Worm (Caenorhabditis elegans): Measurements from ENCODE around the gene F11D5.6.
A peak's percentile ranks its signal among the peaks of the same experiment; 100 is the strongest.

F11D5.6 gene

ce11 chrX:3326175-3326574 lies at the start of gene F11D5.6:
TSS of gene F11D5.6 (minus strand) at chrX:3326275.
- TF ChIP-seq duxl-1 (tag; optimal IDR thresholded peaks at IDR 0.05; ENCODE audit: poor library complexity) (no peak), T20F7.1 (GFP tag; optimal IDR thresholded peaks at IDR 0.05) (no peak), hmg-1.1 (GFP tag; IDR thresholded peaks at IDR 0.05) (no peak), nhr-102 (tag; optimal IDR thresholded peaks at IDR 0.05) (no peak), cey-2 (tag; optimal IDR thresholded peaks at IDR 0.05; ENCODE audit: borderline replicate concordance, insufficient read depth) (no peak), mep-1 (tag; optimal IDR thresholded peaks at IDR 0.05) (no peak), gei-8 (GFP tag; optimal IDR thresholded peaks at IDR 0.05) (no peak)

- TF ChIP-seq aha-1 (tag) (peak; percentile 55), spr-1 (tag; optimal IDR thresholded peaks at IDR 0.05) (no peak)
These were observed 49.2 kb upstream of the F11D5.6 start for ce11 chrX:3375320-3375719.

- TF ChIP-seq tag-97 (GFP tag; IDR thresholded peaks at IDR 0.05) (no peak), unc-62 (GFP tag; optimal IDR thresholded peaks at IDR 0.05 in 1 of 2) (peak in 1 of 2 experiments; percentile 62), unc-62 (tag; optimal IDR thresholded peaks at IDR 0.05) (no peak)
These were observed 48.6 kb upstream of the F11D5.6 start, which contains the start of gene clc-3 for ce11 chrX:3374642-3375041. TSS of gene clc-3 (minus strand) at chrX:3374742.

- TF ChIP-seq jun-1 (tag; optimal IDR thresholded peaks at IDR 0.05) (peak; percentile 18), aha-1 (tag) (peak; percentile 99), saeg-2 (GFP tag; IDR thresholded peaks at IDR 0.05) (peak; percentile 71; the same call in 1 of the 2 replicates), nhr-28 (tag; optimal IDR thresholded peaks at IDR 0.05) (peak; percentile 37), lin-39 (tag; optimal IDR thresholded peaks at IDR 0.05) (no peak), T26A8.4 (GFP tag; IDR thresholded peaks at IDR 0.05) (peak; percentile 90), F37D6.2 (tag; optimal IDR thresholded peaks at IDR 0.05) (peak; percentile 66), lir-3 (tag; optimal IDR thresholded peaks at IDR 0.05) (peak; percentile 34), rbr-2 (tag; optimal IDR thresholded peaks at IDR 0.05) (peak; percentile 79), aly-2 (tag; optimal IDR thresholded peaks at IDR 0.05) (no peak), tag-97 (GFP tag; IDR thresholded peaks at IDR 0.05) (no peak), ztf-7 (tag; optimal IDR thresholded peaks at IDR 0.05) (peak; percentile 55), lim-7 (GFP tag; IDR thresholded peaks at IDR 0.05) (peak; percentile 93), php-3 (GFP tag; IDR thresholded peaks at IDR 0.05) (peak; percentile 51; the same call in 1 of the 2 replicates), daf-19 (GFP tag; conservative IDR thresholded peaks at IDR 0.05) (peak; percentile 93), ceh-62 (tag; optimal IDR thresholded peaks at IDR 0.05) (no peak), gei-8 (GFP tag; optimal IDR thresholded peaks at IDR 0.05) (peak; percentile 81), dmd-6 (GFP tag; IDR thresholded peaks at IDR 0.05) (peak; percentile 76), snpc-1.2 (GFP tag; IDR thresholded peaks at IDR 0.05) (peak; percentile 89), cey-2 (tag; optimal IDR thresholded peaks at IDR 0.05; ENCODE audit: borderline replicate concordance, insufficient read depth) (no peak), ceh-28 (tag; optimal IDR thresholded peaks at IDR 0.05) (no peak), lsy-2 (tag; optimal IDR thresholded peaks at IDR 0.05) (peak in 1 of 2 experiments; percentile 63), hlh-11 (tag; optimal IDR thresholded peaks at IDR 0.05) (peak; percentile 56), nhr-10 (tag; optimal IDR thresholded peaks at IDR 0.05) (no peak), tra-1 (GFP tag; IDR thresholded peaks at IDR 0.05) (peak; percentile 72; the same call in 1 of the 2 replicates), R02D3.7 (tag; optimal IDR thresholded peaks at IDR 0.05) (no peak), egl-43 (GFP tag; IDR thresholded peaks at IDR 0.05) (peak; percentile 96), Y5F2A.4 (GFP tag; optimal IDR thresholded peaks at IDR 0.05) (peak; percentile 62), pqm-1 (tag; optimal IDR thresholded peaks at IDR 0.05) (no peak), spr-1 (tag; optimal IDR thresholded peaks at IDR 0.05) (peak; percentile 29), dpl-1 (GFP tag; optimal IDR thresholded peaks at IDR 0.05) (no peak), skn-1 (tag; optimal IDR thresholded peaks at IDR 0.05) (no peak), daf-12 (tag; optimal IDR thresholded peaks at IDR 0.05) (no peak), zfp-3 (GFP tag; conservative IDR thresholded peaks at IDR 0.05) (peak; percentile 65; the same call in 1 of the 2 replicates), F49E8.2 (tag; optimal IDR thresholded peaks at IDR 0.05; ENCODE audit: borderline replicate concordance) (peak; percentile 37), mxl-3 (GFP tag; optimal IDR thresholded peaks at IDR 0.05) (peak; percentile 66), ZK546.5 (tag; optimal IDR thresholded peaks at IDR 0.05) (no peak), ztf-11 (tag; optimal IDR thresholded peaks at IDR 0.05) (no peak), fos-1 (tag; optimal IDR thresholded peaks at IDR 0.05) (no peak)
These were observed 45.2 kb upstream of the F11D5.6 start for ce11 chrX:3371264-3371663.

Data from whole organism, L4 larva.